Worm (Caenorhabditis elegans) whole organism, L4/young adult: ENCODE data around the gene grl-2.

Experiments used
- dao-5 ChIP-seq: sonication (generic microtip); optimal IDR thresholded peaks from 2 replicates; lab custom pipeline; 2016; ENCODE audit warnings: missing genotype, missing genetic modification characterization, moderate library complexity, missing compliant biosample characterization
- him-1 ChIP-seq: sonication (generic microtip); optimal IDR thresholded peaks from 2 replicates; lab custom pipeline; 2016; ENCODE audit warnings: missing genotype, missing genetic modification reagents, missing genetic modification characterization, missing compliant biosample characterization

- no peak for TF ChIP-seq dao-5 (tag; lab: Kevin White, UChicago)
- no peak for TF ChIP-seq him-1
Observed at ce11 chrV:12897338-12897737, 47.5 kb upstream of the grl-2 start.
